Fruit fly (Drosophila melanogaster) whole organism, pupa: ENCODE results near the gene CG33489.

Experiments
- CG10348 ChIP-seq: fragments of 200-800 bp; sonication (Bioruptor generic); IDR thresholded peaks from 2 replicates; pipeline ENCODE4 v1.3.6; 2022; ENCODE audit warnings: missing biosample characterization, missing genetic modification characterization
- CG12605 ChIP-seq: fragments of 200-800 bp; sonication (Bioruptor generic); IDR thresholded peaks from 2 replicates; pipeline ENCODE4 v1.3.6; 2022; ENCODE audit warnings: missing biosample characterization, missing genetic modification characterization
- CG13204 ChIP-seq: fragments of 200-800 bp; sonication (Bioruptor generic); optimal IDR thresholded peaks from 2 replicates; lab custom pipeline; 2018; ENCODE audit warnings: missing biosample characterization, mild to moderate bottlenecking, missing genetic modification characterization, moderate library complexity
- CG14655 ChIP-seq: fragments of 200-800 bp; sonication (Bioruptor generic); optimal IDR thresholded peaks from 3 replicates; lab custom pipeline; 2017; ENCODE audit warnings: mild to moderate bottlenecking, missing biosample characterization, missing genetic modification reagents, missing genetic modification characterization
- CG15710 ChIP-seq: fragments of 200-800 bp; sonication (Bioruptor generic); optimal IDR thresholded peaks from 2 replicates; lab custom pipeline; 2018; ENCODE audit warnings: missing biosample characterization, mild to moderate bottlenecking, missing genetic modification characterization, moderate library complexity
- CG17806 ChIP-seq: fragments of 200-800 bp; sonication (Bioruptor generic); optimal IDR thresholded peaks from 2 replicates; lab custom pipeline; 2018; ENCODE audit warnings: missing biosample characterization, mild to moderate bottlenecking, missing genetic modification characterization, moderate library complexity
- CG32121 ChIP-seq: fragments of 200-800 bp; sonication (Bioruptor generic); IDR thresholded peaks from 2 replicates; pipeline ENCODE4 v1.3.6; 2022; ENCODE audit warnings: missing biosample characterization, missing genetic modification characterization
- CG34367 ChIP-seq: fragments of 200-800 bp; sonication (Bioruptor generic); optimal IDR thresholded peaks from 2 replicates; lab custom pipeline; 2018; ENCODE audit warnings: missing biosample characterization, mild to moderate bottlenecking, missing genetic modification characterization
- CG4496 ChIP-seq: fragments of 200-800 bp; sonication (Bioruptor generic); IDR thresholded peaks from 3 replicates; pipeline ENCODE4 v1.3.6; 2022; ENCODE audit warnings: missing biosample characterization, missing genetic modification characterization
- CG8159 ChIP-seq: fragments of 200-800 bp; sonication (Bioruptor generic); optimal IDR thresholded peaks from 3 replicates; lab custom pipeline; 2018; ENCODE audit warnings: missing biosample characterization, mild to moderate bottlenecking, missing genetic modification characterization, moderate library complexity
- CG8301 ChIP-seq: fragments of 200-800 bp; sonication (Bioruptor generic); optimal IDR thresholded peaks from 2 replicates; lab custom pipeline; 2018; ENCODE audit warnings: missing biosample characterization, mild to moderate bottlenecking, missing genetic modification characterization
- CG9948 ChIP-seq: fragments of 200-800 bp; sonication (Bioruptor generic); optimal IDR thresholded peaks from 2 replicates; lab custom pipeline; 2018; ENCODE audit warnings: missing biosample characterization, mild to moderate bottlenecking, missing genetic modification characterization, moderate library complexity
- D1 ChIP-seq: fragments of 200-800 bp; sonication (Bioruptor generic); optimal IDR thresholded peaks from 2 replicates; lab custom pipeline; 2018; ENCODE audit warnings: missing biosample characterization, mild to moderate bottlenecking, missing genetic modification characterization, moderate library complexity
- EcR ChIP-seq: fragments of 200-800 bp; sonication (Bioruptor generic); optimal IDR thresholded peaks from 3 replicates; lab custom pipeline; 2019; ENCODE audit warnings: missing biosample characterization, missing genetic modification characterization, mild to moderate bottlenecking, moderate library complexity, missing genetic modification reagents
- Ets98B ChIP-seq: fragments of 200-800 bp; sonication (Bioruptor generic); IDR thresholded peaks from 2 replicates; pipeline ENCODE4 v1.3.6; 2022; ENCODE audit warnings: missing biosample characterization, missing genetic modification characterization
- Pif1A ChIP-seq: fragments of 200-800 bp; sonication (Bioruptor generic); optimal IDR thresholded peaks from 3 replicates; lab custom pipeline; 2016; ENCODE audit warnings: missing biosample characterization, missing genetic modification characterization
- Pif1B ChIP-seq: fragments of 200-800 bp; sonication (Bioruptor generic); optimal IDR thresholded peaks from 3 replicates; lab custom pipeline; 2016; ENCODE audit warnings: missing biosample characterization, missing genetic modification characterization
- Snoo ChIP-seq: fragments of 200-800 bp; sonication (Bioruptor generic); optimal IDR thresholded peaks from 3 replicates; lab custom pipeline; 2017; ENCODE audit warnings: missing biosample characterization, mild to moderate bottlenecking, missing genetic modification characterization, inconsistent platforms
- fd96Ca ChIP-seq: fragments of 200-800 bp; sonication (Bioruptor generic); IDR thresholded peaks from 3 replicates; pipeline ENCODE4 v1.3.6; 2022; ENCODE audit warnings: missing biosample characterization, missing genetic modification characterization
- gl ChIP-seq: fragments of 200-800 bp; sonication (Bioruptor generic); optimal IDR thresholded peaks from 2 replicates; lab custom pipeline; 2018; ENCODE audit warnings: missing biosample characterization, mild to moderate bottlenecking, missing genetic modification characterization
- rn ChIP-seq: fragments of 200-800 bp; sonication (Bioruptor generic); IDR thresholded peaks from 2 replicates; pipeline ENCODE4 v1.3.6; 2022; ENCODE audit warnings: missing biosample characterization, missing genetic modification characterization

The CG33489 gene

dm6 chr3L:11574563-11574962, 2.3 kb downstream of the CG33489 start, which contains the start of gene CG33490:
Gene CG33490 (minus strand): TSS chr3L:11574663.
- TF ChIP-seq CG4496 (GFP tag; lab: Robert Waterston, UW) (no peak), Pif1A (GFP tag; lab: Kevin White, UChicago) (no peak), gl (tag; lab: Kevin White, UChicago) (no peak), CG8301 (tag; lab: Kevin White, UChicago) (no peak), D1 (tag; lab: Kevin White, UChicago) (no peak), EcR (no peak), CG9948 (tag; lab: Kevin White, UChicago) (no peak), CG12605 (GFP tag; lab: Robert Waterston, UW) (no peak), CG10348 (GFP tag; lab: Robert Waterston, UW) (no peak), Pif1B (GFP tag; lab: Kevin White, UChicago) (no peak), Snoo (tag; lab: Kevin White, UChicago) (no peak), fd96Ca (GFP tag; lab: Robert Waterston, UW) (no peak)

DNA sequence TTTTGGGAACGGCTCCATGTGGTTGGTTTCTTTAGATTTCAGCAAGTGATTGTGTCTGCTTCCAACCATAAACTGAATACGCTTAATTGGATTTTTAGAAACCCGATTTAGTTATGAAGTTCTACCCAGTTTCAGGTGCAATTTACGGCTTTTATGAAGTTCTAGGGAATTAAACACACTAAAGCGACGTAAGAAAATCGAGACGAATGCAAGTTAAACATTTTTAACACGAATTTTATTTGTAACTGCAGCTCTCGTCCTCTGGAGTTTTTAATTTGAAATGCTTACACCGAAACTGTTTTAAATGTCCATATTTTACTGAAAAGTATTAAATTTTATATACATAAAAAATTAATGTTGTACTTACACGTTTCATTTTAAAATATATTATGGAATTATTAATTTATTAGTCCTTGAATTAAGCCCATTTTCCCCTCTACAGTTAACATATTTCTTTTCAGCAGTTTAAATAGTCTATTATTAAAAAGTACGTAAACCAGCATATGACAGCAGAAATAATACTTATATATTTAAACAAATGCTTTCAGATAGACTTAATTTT, 12.8 kb downstream of the CG33489 start, which contains the start of the genes CG46412 and CG33267:
TSS of gene CG46412 (minus strand) at position 101 of the 562 bp plus-strand sequence.
TSS of gene CG33267 (plus strand) at position 512 of the 562 bp plus-strand sequence.
- no peak for TF ChIP-seq Snoo (tag; lab: Kevin White, UChicago)
- TF ChIP-seq EcR, result no peak
- no peak for TF ChIP-seq CG32121 (GFP tag; lab: Robert Waterston, UW)
- TF ChIP-seq CG9948 (tag; lab: Kevin White, UChicago), result no peak
- no peak for TF ChIP-seq CG14655
- TF ChIP-seq CG10348 (GFP tag; lab: Robert Waterston, UW), result no peak
- TF ChIP-seq CG13204 (GFP tag; lab: Kevin White, UChicago), result no peak
- TF ChIP-seq fd96Ca (GFP tag; lab: Robert Waterston, UW), result no peak
- TF ChIP-seq Pif1A (GFP tag; lab: Kevin White, UChicago), result no peak
- TF ChIP-seq CG15710 (tag; lab: Kevin White, UChicago), result no peak
- TF ChIP-seq CG34367 (tag; lab: Kevin White, UChicago), result no peak
- TF ChIP-seq CG12605 (GFP tag; lab: Robert Waterston, UW), result no peak
- TF ChIP-seq CG17806 (tag; lab: Kevin White, UChicago), result no peak
- TF ChIP-seq D1 (tag; lab: Kevin White, UChicago), result no peak
- TF ChIP-seq rn, result no peak
- no peak for TF ChIP-seq Pif1B (GFP tag; lab: Kevin White, UChicago)
- no peak for TF ChIP-seq CG8159 (tag; lab: Kevin White, UChicago)

- TF ChIP-seq rn (peak; percentile 71), Pif1A (GFP tag; lab: Kevin White, UChicago) (peak; percentile 88), CG12605 (GFP tag; lab: Robert Waterston, UW) (peak; percentile 81), CG32121 (GFP tag; lab: Robert Waterston, UW) (peak; percentile 86; the same call in 1 of the 2 replicates), fd96Ca (GFP tag; lab: Robert Waterston, UW) (peak; percentile 90), CG9948 (tag; lab: Kevin White, UChicago) (peak; percentile 75), CG14655 (peak; percentile 84), EcR (peak; percentile 17), CG17806 (tag; lab: Kevin White, UChicago) (peak; percentile 87), Snoo (tag; lab: Kevin White, UChicago) (peak; percentile 81), Ets98B (GFP tag; lab: Robert Waterston, UW) (peak; percentile 87), CG13204 (GFP tag; lab: Kevin White, UChicago) (no peak), CG8159 (tag; lab: Kevin White, UChicago) (peak; percentile 81), gl (tag; lab: Kevin White, UChicago) (peak; percentile 13), CG10348 (GFP tag; lab: Robert Waterston, UW) (peak; percentile 50; the same call in 1 of the 2 replicates), CG4496 (GFP tag; lab: Robert Waterston, UW) (peak; percentile 87), D1 (tag; lab: Kevin White, UChicago) (peak; percentile 85), CG34367 (tag; lab: Kevin White, UChicago) (peak; percentile 80), Pif1B (GFP tag; lab: Kevin White, UChicago) (peak; percentile 87), CG8301 (tag; lab: Kevin White, UChicago) (peak; percentile 80), CG15710 (tag; lab: Kevin White, UChicago) (peak; percentile 81)
These were observed 14.7 kb downstream of the CG33489 start, which contains the start of the genes CG7394 and Mob2 for dm6 chr3L:11561946-11562760. Gene CG7394 (plus strand): TSS chr3L:11561996. Gene Mob2 (minus strand): TSS chr3L:11562233.

dm6 chr3L:11560885-11561284, 16.0 kb downstream of the CG33489 start:
- TF ChIP-seq D1 (tag; lab: Kevin White, UChicago) (no peak), CG12605 (GFP tag; lab: Robert Waterston, UW) (no peak), CG8301 (tag; lab: Kevin White, UChicago) (no peak), CG15710 (tag; lab: Kevin White, UChicago) (no peak), Pif1B (GFP tag; lab: Kevin White, UChicago) (no peak), CG14655 (no peak), CG17806 (tag; lab: Kevin White, UChicago) (no peak), CG10348 (GFP tag; lab: Robert Waterston, UW) (no peak), CG13204 (GFP tag; lab: Kevin White, UChicago) (peak; percentile 60), gl (tag; lab: Kevin White, UChicago) (no peak), Snoo (tag; lab: Kevin White, UChicago) (no peak), CG9948 (tag; lab: Kevin White, UChicago) (no peak), CG32121 (GFP tag; lab: Robert Waterston, UW) (no peak), Pif1A (GFP tag; lab: Kevin White, UChicago) (no peak), rn (no peak), fd96Ca (GFP tag; lab: Robert Waterston, UW) (no peak), CG4496 (GFP tag; lab: Robert Waterston, UW) (0 out of 3 replicates have a peak, but pooled peaks have one; percentile 9), CG34367 (tag; lab: Kevin White, UChicago) (no peak), EcR (peak; percentile 97), Ets98B (GFP tag; lab: Robert Waterston, UW) (no peak), CG8159 (tag; lab: Kevin White, UChicago) (no peak)
